Worm (Caenorhabditis elegans) whole organism, L4 larva: ENCODE results near the gene dre-1.
A peak's percentile ranks its signal among the peaks of the same experiment; 100 is the strongest.
"Not testable (repeated sequence)": the region's sequence is repeated elsewhere in the genome, so short reads cannot be mapped to it uniquely, and the experiment has no call there.

Experiments
- F37D6.2 ChIP-seq: sonication (generic microtip); optimal IDR thresholded peaks from 2 replicates; lab custom pipeline; 2016; ENCODE audit warnings: mild to moderate bottlenecking, missing genetic modification characterization, missing compliant biosample characterization
- F49E8.2 ChIP-seq: sonication (generic microtip); optimal IDR thresholded peaks from 2 replicates; lab custom pipeline; 2016; ENCODE audit warnings: missing compliant biosample characterization, mild to moderate bottlenecking, missing genetic modification characterization, borderline replicate concordance
- T20F7.1 ChIP-seq: fragments of 200-800 bp; sonication (Bioruptor generic); optimal IDR thresholded peaks from 2 replicates; lab custom pipeline; 2018; ENCODE audit warnings: mild to moderate bottlenecking, missing genetic modification characterization, missing compliant biosample characterization
- T26A8.4 ChIP-seq: fragments of 200-800 bp; sonication (Bioruptor generic); IDR thresholded peaks from 2 replicates; pipeline ENCODE4 v1.3.6; 2022; ENCODE audit warnings: missing genetic modification characterization, missing compliant biosample characterization
- Y48G9A.11 ChIP-seq: fragments of 200-800 bp; sonication (Bioruptor generic); IDR thresholded peaks from 2 replicates; pipeline ENCODE4 v1.3.6; 2022; ENCODE audit warnings: missing genetic modification reagents, missing genetic modification characterization, missing compliant biosample characterization
- arid-1 ChIP-seq: fragments of 200-800 bp; sonication (Bioruptor generic); conservative IDR thresholded peaks from 2 replicates; pipeline ENCODE4 v1.3.6; 2022; ENCODE audit warnings: missing genetic modification reagents, missing genetic modification characterization, missing compliant biosample characterization
- ceh-20 ChIP-seq: fragments of 200-800 bp; sonication (Bioruptor generic); IDR thresholded peaks from 2 replicates; pipeline ENCODE4 v1.3.6; 2022; ENCODE audit warnings: missing genetic modification reagents, missing genetic modification characterization, missing compliant biosample characterization
- daf-12 ChIP-seq: fragments of 150-350 bp; optimal IDR thresholded peaks from 2 replicates; lab custom pipeline; 2014; ENCODE audit warnings: missing biosample characterization, missing genetic modification reagents, missing genetic modification characterization
- daf-19 ChIP-seq: fragments of 200-800 bp; sonication (Bioruptor generic); conservative IDR thresholded peaks from 2 replicates; pipeline ENCODE4 v1.3.6; 2022; ENCODE audit warnings: missing genetic modification characterization, missing compliant biosample characterization
- dmd-8 ChIP-seq: fragments of 200-800 bp; sonication (Bioruptor generic); IDR thresholded peaks from 2 replicates; pipeline ENCODE4 v1.3.6; 2022; ENCODE audit warnings: missing genetic modification characterization, missing compliant biosample characterization
- dmd-9 ChIP-seq: fragments of 200-800 bp; sonication (Bioruptor generic); IDR thresholded peaks from 2 replicates; pipeline ENCODE4 v1.3.6; 2022; ENCODE audit warnings: missing genetic modification reagents, missing genetic modification characterization, missing compliant biosample characterization
- gei-8 ChIP-seq: fragments of 200-800 bp; sonication (Bioruptor generic); optimal IDR thresholded peaks from 2 replicates; lab custom pipeline; 2018; ENCODE audit warnings: mild to moderate bottlenecking, missing genetic modification characterization, missing compliant biosample characterization
- hif-1 ChIP-seq, 2 experiments: sonication (generic microtip); optimal IDR thresholded peaks; 2 replicates each; lab custom pipeline; 2016 to 2017; ENCODE audit warnings: missing compliant biosample characterization in 2 of 2, missing genetic modification characterization in 2 of 2, missing genetic modification reagents in 2 of 2, missing genotype in 2 of 2, mild to moderate bottlenecking in 1 of 2
- hlh-11 ChIP-seq: fragments of 200-800 bp; sonication (Bioruptor generic); optimal IDR thresholded peaks from 2 replicates; lab custom pipeline; 2018; ENCODE audit warnings: mild to moderate bottlenecking, missing genetic modification characterization, missing compliant biosample characterization
- hmg-1.1 ChIP-seq: fragments of 200-800 bp; sonication (Bioruptor generic); IDR thresholded peaks from 2 replicates; pipeline ENCODE4 v1.3.6; 2022; ENCODE audit warnings: missing genetic modification reagents, missing genetic modification characterization, missing compliant biosample characterization
- lim-7 ChIP-seq: fragments of 200-800 bp; sonication (Bioruptor generic); IDR thresholded peaks from 2 replicates; pipeline ENCODE4 v1.3.6; 2022; ENCODE audit warnings: missing genetic modification characterization, missing compliant biosample characterization
- lin-29 ChIP-seq: fragments of 200-800 bp; sonication (Bioruptor generic); IDR thresholded peaks from 2 replicates; pipeline ENCODE4 v1.3.6; 2022; ENCODE audit warnings: missing genetic modification reagents, missing genetic modification characterization, missing compliant biosample characterization
- lin-38 ChIP-seq: fragments of 200-800 bp; sonication (Bioruptor generic); IDR thresholded peaks from 2 replicates; pipeline ENCODE4 v1.3.6; 2022; ENCODE audit warnings: missing genetic modification reagents, missing genetic modification characterization, missing compliant biosample characterization
- lsy-2 ChIP-seq, 2 experiments: fragments of 150-350 bp in 1 of 2; sonication (generic microtip) in 1 of 2; optimal IDR thresholded peaks; 2 replicates each; lab custom pipeline; 2014 to 2017; ENCODE audit warnings: missing biosample characterization in 2 of 2, missing genetic modification characterization in 2 of 2
- mdt-29 ChIP-seq: fragments of 200-800 bp; sonication (Bioruptor generic); IDR thresholded peaks from 2 replicates; pipeline ENCODE4 v1.3.6; 2022; ENCODE audit warnings: missing genetic modification reagents, missing genetic modification characterization, missing compliant biosample characterization
- nhr-102 ChIP-seq: sonication (generic microtip); optimal IDR thresholded peaks from 2 replicates; lab custom pipeline; 2016; ENCODE audit warnings: mild to moderate bottlenecking, missing genetic modification characterization, moderate library complexity, missing compliant biosample characterization
- nhr-11 ChIP-seq: fragments of 150-350 bp; optimal IDR thresholded peaks from 2 replicates; lab custom pipeline; 2014; ENCODE audit warnings: missing biosample characterization, missing genetic modification characterization
- nhr-237 ChIP-seq: sonication (generic microtip); optimal IDR thresholded peaks from 2 replicates; lab custom pipeline; 2017; ENCODE audit warnings: missing biosample characterization, missing genetic modification characterization
- nhr-25 ChIP-seq: sonication (generic microtip); optimal IDR thresholded peaks from 2 replicates; lab custom pipeline; 2017; ENCODE audit warnings: missing genetic modification characterization, mild to moderate bottlenecking, missing compliant biosample characterization, antibody characterized with exemption, moderate library complexity, borderline replicate concordance; ENCODE audit not compliant: insufficient read depth
- nhr-28 ChIP-seq: fragments of 150-350 bp; optimal IDR thresholded peaks from 2 replicates; lab custom pipeline; 2014; ENCODE audit warnings: missing biosample characterization, missing genetic modification characterization
- nhr-48 ChIP-seq: sonication (generic microtip); optimal IDR thresholded peaks from 2 replicates; lab custom pipeline; 2016; ENCODE audit warnings: mild to moderate bottlenecking, missing genetic modification characterization, missing compliant biosample characterization
- nhr-6 ChIP-seq: fragments of 150-350 bp; optimal IDR thresholded peaks from 2 replicates; lab custom pipeline; 2014; ENCODE audit warnings: missing biosample characterization, missing genetic modification characterization
- nhr-76 ChIP-seq: fragments of 150-350 bp; optimal IDR thresholded peaks from 2 replicates; lab custom pipeline; 2014; ENCODE audit warnings: missing biosample characterization, missing genetic modification characterization
- php-3 ChIP-seq: fragments of 200-800 bp; sonication (Bioruptor generic); IDR thresholded peaks from 2 replicates; pipeline ENCODE4 v1.3.6; 2022; ENCODE audit warnings: missing genetic modification reagents, missing genetic modification characterization, missing compliant biosample characterization
- pqm-1 ChIP-seq: sonication (generic microtip); optimal IDR thresholded peaks from 2 replicates; lab custom pipeline; 2017; ENCODE audit warnings: missing biosample characterization, missing genetic modification characterization
- saeg-2 ChIP-seq: fragments of 200-800 bp; sonication (Bioruptor generic); IDR thresholded peaks from 2 replicates; pipeline ENCODE4 v1.3.6; 2022; ENCODE audit warnings: missing genetic modification reagents, missing genetic modification characterization, missing compliant biosample characterization
- set-16 ChIP-seq: fragments of 200-800 bp; sonication (Bioruptor generic); IDR thresholded peaks from 2 replicates; pipeline ENCODE4 v1.3.6; 2022; ENCODE audit warnings: missing genetic modification reagents, missing genetic modification characterization, missing compliant biosample characterization
- skn-1 ChIP-seq: fragments of 150-350 bp; optimal IDR thresholded peaks from 2 replicates; lab custom pipeline; 2014; ENCODE audit warnings: missing biosample characterization, missing genetic modification characterization
- tra-1 ChIP-seq: fragments of 200-800 bp; sonication (Bioruptor generic); IDR thresholded peaks from 2 replicates; pipeline ENCODE4 v1.3.6; 2022; ENCODE audit warnings: missing genetic modification reagents, missing genetic modification characterization, missing compliant biosample characterization
- unc-130 ChIP-seq: sonication (generic microtip); optimal IDR thresholded peaks from 2 replicates; lab custom pipeline; 2016; ENCODE audit warnings: missing genetic modification reagents, missing genetic modification characterization, missing compliant biosample characterization
- unc-62 ChIP-seq, 3 experiments: fragments of 150-350 bp in 1 of 3; sonication (generic microtip); optimal IDR thresholded peaks in 2 of 3; peaks in 1 of 3; 1 replicate in 1 of 3; 2 replicates in 2 of 3; lab custom pipeline; 2014 to 2017; ENCODE audit warnings: missing biosample characterization in 3 of 3, missing genetic modification characterization in 3 of 3, missing genetic modification reagents in 3 of 3, missing genotype in 1 of 3
- zag-1 ChIP-seq: fragments of 150-350 bp; optimal IDR thresholded peaks from 2 replicates; lab custom pipeline; 2014; ENCODE audit warnings: missing biosample characterization, missing genetic modification characterization
- zfp-2 ChIP-seq: sonication (generic microtip); optimal IDR thresholded peaks from 2 replicates; lab custom pipeline; 2016; ENCODE audit warnings: mild to moderate bottlenecking, missing genetic modification characterization, missing compliant biosample characterization
- ztf-11 ChIP-seq: fragments of 150-350 bp; optimal IDR thresholded peaks from 2 replicates; lab custom pipeline; 2014; ENCODE audit warnings: missing biosample characterization, missing genetic modification characterization
- ztf-7 ChIP-seq: fragments of 150-350 bp; optimal IDR thresholded peaks from 2 replicates; lab custom pipeline; 2014; ENCODE audit warnings: missing biosample characterization, missing genetic modification characterization

The dre-1 gene

DNA sequence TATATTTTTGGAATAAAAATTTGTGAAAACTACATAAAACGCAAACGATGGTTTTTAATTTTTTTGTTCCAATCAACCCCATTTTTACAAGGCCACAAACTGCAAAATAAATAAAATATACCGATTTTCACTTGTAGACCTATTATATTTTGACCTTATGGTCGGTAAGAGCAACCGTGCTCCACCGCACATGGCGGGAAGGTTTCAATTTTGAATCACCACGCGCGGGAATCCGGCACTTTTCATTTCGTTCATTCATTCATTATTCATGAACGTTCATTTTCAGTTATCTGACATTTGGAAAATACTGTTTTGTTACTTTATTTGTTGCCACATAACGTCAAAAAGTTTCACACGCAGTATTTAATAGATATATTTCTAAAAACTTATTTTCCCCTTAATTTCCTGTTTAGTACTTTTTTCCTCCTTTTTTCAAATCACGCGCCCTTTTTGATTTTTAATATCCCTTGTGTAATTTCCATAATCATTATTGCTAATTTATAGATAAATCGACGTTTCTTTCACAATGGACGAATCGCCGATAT is 47.5 kb upstream of the dre-1 start, which contains the start of gene hcp-1 (continued):
- no peak for TF ChIP-seq arid-1
- no peak for TF ChIP-seq gei-8
- TF ChIP-seq unc-130 = peak; percentile 81
- no peak for TF ChIP-seq T26A8.4 (GFP tag; lab: Robert Waterston, UW)
- TF ChIP-seq nhr-25 (tag; lab: Kevin White, UChicago) = no peak
- TF ChIP-seq lin-29 = no peak
- no peak for TF ChIP-seq lsy-2 (tag; optimal IDR thresholded peaks at IDR 0.05; lab: Kevin White, UChicago)
- TF ChIP-seq F37D6.2 = no peak
- peak; percentile 77 for TF ChIP-seq F49E8.2 (tag; lab: Kevin White, UChicago)
- no peak for TF ChIP-seq T20F7.1 (GFP tag; lab: Kevin White, UChicago)
- TF ChIP-seq dmd-8 (GFP tag; lab: Robert Waterston, UW) = no peak
- TF ChIP-seq pqm-1 = no peak
- TF ChIP-seq unc-62 (GFP tag; optimal IDR thresholded peaks at IDR 0.05 in 1 of 2; lab: Kevin White, UChicago) = no peak
- TF ChIP-seq unc-62 (tag; optimal IDR thresholded peaks at IDR 0.05; lab: Kevin White, UChicago) = no peak
- TF ChIP-seq nhr-48 (tag; lab: Kevin White, UChicago) = no peak
- peak; percentile 35 for TF ChIP-seq nhr-28 (tag; lab: Kevin White, UChicago)
- TF ChIP-seq nhr-11 (tag; lab: Kevin White, UChicago) = no peak
- no peak for TF ChIP-seq zfp-2 (tag; lab: Kevin White, UChicago)
- TF ChIP-seq hmg-1.1 (GFP tag; lab: Robert Waterston, UW) = no peak
- TF ChIP-seq saeg-2 (GFP tag; lab: Robert Waterston, UW) = no peak
- no peak for TF ChIP-seq ztf-11
- no peak for TF ChIP-seq lim-7 (GFP tag; lab: Robert Waterston, UW)
- TF ChIP-seq set-16 (GFP tag; lab: Robert Waterston, UW) = no peak
- peak; percentile 97 for TF ChIP-seq lin-38 (GFP tag; lab: Robert Waterston, UW)
- TF ChIP-seq ceh-20 (GFP tag; lab: Robert Waterston, UW) = no peak
- no peak for TF ChIP-seq daf-19 (GFP tag; lab: Robert Waterston, UW)
- no peak for TF ChIP-seq skn-1 (tag; lab: Kevin White, UChicago)
- no peak for TF ChIP-seq php-3 (GFP tag; lab: Robert Waterston, UW)
- no peak for TF ChIP-seq hif-1 (tag; optimal IDR thresholded peaks at IDR 0.05; lab: Kevin White, UChicago)
- no peak for TF ChIP-seq hlh-11 (tag; lab: Kevin White, UChicago)
- TF ChIP-seq nhr-6 (tag; lab: Kevin White, UChicago) = peak; percentile 47
- TF ChIP-seq nhr-76 (tag; lab: Kevin White, UChicago) = no peak
- no peak for TF ChIP-seq zag-1
- TF ChIP-seq daf-12 = no peak
- TF ChIP-seq ztf-7 (tag; lab: Kevin White, UChicago) = no peak
- TF ChIP-seq tra-1 (GFP tag; lab: Robert Waterston, UW) = no peak
- TF ChIP-seq Y48G9A.11 = peak; percentile 81

ce11 chrV:6590283-6590682 is 44.0 kb upstream of the dre-1 start, which contains the start of gene ZK1055.2:
TSS of gene ZK1055.2 (plus strand) at chrV:6590583.
- TF ChIP-seq ztf-11 (no peak), dmd-9 (no peak), hif-1 (tag; optimal IDR thresholded peaks at IDR 0.05; lab: Kevin White, UChicago) (no peak), T20F7.1 (GFP tag; lab: Kevin White, UChicago) (no peak), mdt-29 (GFP tag; lab: Robert Waterston, UW) (no peak)

ce11 chrV:6581762-6582161 is 35.5 kb upstream of the dre-1 start, which contains the start of gene ZK1055.4:
TSS of gene ZK1055.4 (plus strand) at chrV:6582062.
- TF ChIP-seq nhr-237 (tag; lab: Kevin White, UChicago); nhr-102 (tag; lab: Kevin White, UChicago); T20F7.1 (GFP tag; lab: Kevin White, UChicago): not testable (repeated sequence)
